Worm (Caenorhabditis elegans) whole organism, L4 larva: ENCODE results near the gene aptf-3.

Source experiments
- aly-2 ChIP-seq: sonication (generic microtip); optimal IDR thresholded peaks from 2 replicates; lab custom pipeline; 2018; ENCODE audit warnings: missing biosample characterization, missing genetic modification characterization
- ama-1 ChIP-seq: fragments of 150-350 bp; optimal IDR thresholded peaks from 2 replicates; lab custom pipeline; 2014; ENCODE audit warnings: inconsistent platforms, mixed read lengths
- ceh-62 ChIP-seq: sonication (generic microtip); optimal IDR thresholded peaks from 2 replicates; lab custom pipeline; 2017; ENCODE audit warnings: missing biosample characterization, missing genetic modification characterization
- lin-39 ChIP-seq: fragments of 150-350 bp; optimal IDR thresholded peaks from 2 replicates; lab custom pipeline; 2014; ENCODE audit warnings: missing biosample characterization, missing genetic modification reagents, missing genetic modification characterization
- nhr-10 ChIP-seq: fragments of 150-350 bp; optimal IDR thresholded peaks from 2 replicates; lab custom pipeline; 2014; ENCODE audit warnings: missing biosample characterization, missing genetic modification characterization
- nhr-237 ChIP-seq: sonication (generic microtip); optimal IDR thresholded peaks from 2 replicates; lab custom pipeline; 2017; ENCODE audit warnings: missing biosample characterization, missing genetic modification characterization
- pqm-1 ChIP-seq: sonication (generic microtip); optimal IDR thresholded peaks from 2 replicates; lab custom pipeline; 2017; ENCODE audit warnings: missing biosample characterization, missing genetic modification characterization
- unc-39 ChIP-seq: sonication (generic microtip); optimal IDR thresholded peaks from 2 replicates; lab custom pipeline; 2017; ENCODE audit warnings: missing biosample characterization, missing genetic modification characterization
- ztf-7 ChIP-seq: fragments of 150-350 bp; optimal IDR thresholded peaks from 2 replicates; lab custom pipeline; 2014; ENCODE audit warnings: missing biosample characterization, missing genetic modification characterization

ce11 chrII:8642376-8642775 is 48.4 kb downstream of the aptf-3 start:
- TF ChIP-seq lin-39 (tag; lab: Kevin White, UChicago) (no peak), pqm-1 (tag; lab: Kevin White, UChicago) (no peak), nhr-10 (no peak), unc-39 (tag; lab: Kevin White, UChicago) (no peak), ama-1 (lab: Kevin White, UChicago) (no peak), nhr-237 (tag; lab: Kevin White, UChicago) (no peak), ceh-62 (tag; lab: Kevin White, UChicago) (no peak), aly-2 (tag; lab: Kevin White, UChicago) (no peak), ztf-7 (no peak)
